Fruit fly (Drosophila melanogaster) S2 (cell line): Measurements from ENCODE around the gene CG46448.

Experiments
- CG8478 ChIP-seq: fragments of >200 bp; optimal IDR thresholded peaks from 2 replicates; lab custom pipeline; 2018
- CTCF ChIP-seq, 2 experiments: fragments of >200 bp; optimal IDR thresholded peaks; 2 replicates each; lab custom pipeline; 2018

DNA sequence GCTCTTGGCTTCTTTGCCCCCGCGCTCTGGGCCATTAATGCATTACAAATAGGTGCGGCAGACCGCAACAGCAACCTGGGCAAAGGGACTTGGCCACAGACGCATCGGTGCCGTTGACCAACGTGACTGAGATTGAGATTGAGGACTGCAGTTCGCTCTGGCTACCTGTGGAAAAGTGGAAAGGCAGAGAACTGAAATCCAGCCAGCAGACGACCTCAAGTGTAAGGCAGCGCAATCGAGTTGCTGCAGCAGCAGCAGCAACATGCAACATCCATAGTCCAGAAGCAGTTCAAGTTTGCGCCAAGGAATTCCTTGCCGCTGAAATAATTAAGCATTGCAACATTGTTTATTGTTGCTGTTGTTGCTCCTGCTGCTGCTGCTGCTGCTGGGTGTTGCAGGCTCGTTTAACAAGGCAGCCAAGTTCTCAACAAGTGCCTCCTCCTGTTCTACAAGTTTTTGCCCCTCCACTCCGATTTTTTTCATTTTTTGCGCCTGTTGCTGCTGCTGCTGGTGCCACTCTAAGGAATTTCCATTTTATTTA lies 34.3 kb downstream of the CG46448 start:
- TF ChIP-seq CG8478 (no peak), CTCF (optimal IDR thresholded peaks at IDR 0.05; lab: Kevin White, UChicago) (no peak)
